Worm (Caenorhabditis elegans): ENCODE results near the gene ckb-4.

ckb-4 gene

DNA sequence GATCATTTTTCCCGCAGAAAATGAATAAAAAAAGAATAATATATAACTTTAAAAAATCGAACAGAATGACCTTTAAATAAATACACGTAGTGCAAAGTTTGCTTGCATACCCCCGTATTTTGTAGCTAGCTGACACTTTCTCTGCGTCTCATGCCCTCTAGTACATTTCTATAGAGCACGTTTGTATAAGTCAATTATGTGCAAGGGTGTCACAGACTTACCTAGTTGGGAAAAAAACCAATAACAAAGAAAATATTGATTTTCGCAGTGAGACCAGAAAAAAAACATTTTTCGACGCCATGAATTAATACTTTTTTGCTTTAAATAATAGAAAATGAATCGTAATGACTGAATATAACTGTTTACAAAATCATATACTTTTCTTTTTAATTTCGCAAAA lies at the start of gene ckb-4:
Gene ckb-4, minus strand, starts transcription at position 140 of the 400 bp plus-strand sequence.
- peak in 1 of 3 experiments; percentile 46 for TF ChIP-seq ceh-82 (tag; optimal IDR thresholded peaks at IDR 0.05)
- TF ChIP-seq dpl-1 (GFP tag; optimal IDR thresholded peaks at IDR 0.05), result peak; percentile 9 to 69 (median 29)
- TF ChIP-seq unc-86 (tag; optimal IDR thresholded peaks at IDR 0.05), result no peak
- TF ChIP-seq lin-39 (tag; optimal IDR thresholded peaks at IDR 0.05), result no peak
- TF ChIP-seq nhr-90 (tag; optimal IDR thresholded peaks at IDR 0.05; ENCODE audit: poor library complexity), result no peak
- TF ChIP-seq nhr-19 (GFP tag; conservative IDR thresholded peaks at IDR 0.05), result no peak
- no peak for TF ChIP-seq snu-23 (GFP tag; optimal IDR thresholded peaks at IDR 0.05)
- peak; percentile 11 for TF ChIP-seq skn-1 (tag; optimal IDR thresholded peaks at IDR 0.05)
- no peak for TF ChIP-seq mdl-1 (tag; optimal IDR thresholded peaks at IDR 0.05)
- no peak for TF ChIP-seq C04F5.9 (tag; optimal IDR thresholded peaks at IDR 0.05)
- TF ChIP-seq lin-35 (GFP tag; optimal IDR thresholded peaks at IDR 0.05), result peak; percentile 48 to 66
- no peak for TF ChIP-seq egl-13 (tag; optimal IDR thresholded peaks at IDR 0.05)
- TF ChIP-seq sptf-1 (tag; optimal IDR thresholded peaks at IDR 0.05), result no peak
- peak; percentile 26 for TF ChIP-seq xbp-1 (tag; optimal IDR thresholded peaks at IDR 0.05)
- TF ChIP-seq hlh-17 (GFP tag; optimal IDR thresholded peaks at IDR 0.05; ENCODE audit: borderline replicate concordance), result no peak
- no peak for TF ChIP-seq pax-3 (tag; optimal IDR thresholded peaks at IDR 0.05)
- TF ChIP-seq unc-130 (tag; optimal IDR thresholded peaks at IDR 0.05), result no peak
- TF ChIP-seq isw-1 (GFP tag; IDR thresholded peaks at IDR 0.05), result no peak
- TF ChIP-seq tbx-2 (tag; optimal IDR thresholded peaks at IDR 0.05), result no peak
- TF ChIP-seq grh-1 (GFP tag; IDR thresholded peaks at IDR 0.05), result no peak
- no peak for TF ChIP-seq ceh-88 (GFP tag; IDR thresholded peaks at IDR 0.05)
- no peak for TF ChIP-seq Y116A8C.19 (tag; optimal IDR thresholded peaks at IDR 0.05; ENCODE audit: borderline replicate concordance)
- no peak for TF ChIP-seq ztf-11 (tag; optimal IDR thresholded peaks at IDR 0.05)
- TF ChIP-seq unc-98 (GFP tag; IDR thresholded peaks at IDR 0.05), result no peak
- no peak for TF ChIP-seq fkh-10 (GFP tag; optimal IDR thresholded peaks at IDR 0.05)
- TF ChIP-seq nhr-12 (tag; optimal IDR thresholded peaks at IDR 0.05), result no peak
- TF ChIP-seq C34B4.2 (tag; optimal IDR thresholded peaks at IDR 0.05), result no peak
- no peak for TF ChIP-seq elt-3 (tag; optimal IDR thresholded peaks at IDR 0.05)
- no peak for TF ChIP-seq fkh-8 (tag; optimal IDR thresholded peaks at IDR 0.05)
- TF ChIP-seq nhr-47 (tag; optimal IDR thresholded peaks at IDR 0.05), result no peak
- TF ChIP-seq C16A3.4 (tag; optimal IDR thresholded peaks at IDR 0.05), result peak; percentile 30
- no peak for TF ChIP-seq nhr-84 (tag; optimal IDR thresholded peaks at IDR 0.05)
- TF ChIP-seq ztf-4 (tag; optimal IDR thresholded peaks at IDR 0.05), result no peak
- no peak for TF ChIP-seq snpc-4 (tag; optimal IDR thresholded peaks at IDR 0.05)
- no peak for TF ChIP-seq sup-37 (GFP tag; optimal IDR thresholded peaks at IDR 0.05)
- peak; percentile 5 for TF ChIP-seq rnt-1 (tag; optimal IDR thresholded peaks at IDR 0.05)
- TF ChIP-seq mab-9 (GFP tag; IDR thresholded peaks at IDR 0.05), result no peak
- TF ChIP-seq sox-4 (tag; optimal IDR thresholded peaks at IDR 0.05), result no peak
- TF ChIP-seq ceh-8 (GFP tag; optimal IDR thresholded peaks at IDR 0.05), result no peak
- peak; percentile 15 for TF ChIP-seq nhr-77 (tag; optimal IDR thresholded peaks at IDR 0.05)
- no peak for TF ChIP-seq pqm-1 (tag; optimal IDR thresholded peaks at IDR 0.05)
- no peak for TF ChIP-seq nhr-11 (tag; optimal IDR thresholded peaks at IDR 0.05)
- TF ChIP-seq zag-1 (tag; optimal IDR thresholded peaks at IDR 0.05), result no peak
- TF ChIP-seq nhr-20 (tag; optimal IDR thresholded peaks at IDR 0.05), result peak; percentile 42
- TF ChIP-seq nhr-237 (tag; optimal IDR thresholded peaks at IDR 0.05), result no peak
- no peak for TF ChIP-seq fkh-4 (tag; optimal IDR thresholded peaks at IDR 0.05; ENCODE audit: borderline replicate concordance)
- TF ChIP-seq nhr-76 (tag; optimal IDR thresholded peaks at IDR 0.05), result no peak
- no peak for TF ChIP-seq alr-1 (tag; optimal IDR thresholded peaks at IDR 0.05; ENCODE audit: borderline replicate concordance)
- peak; percentile 16 for TF ChIP-seq blmp-1 (tag; optimal IDR thresholded peaks at IDR 0.05)
- peak; percentile 41 for TF ChIP-seq lin-15B (tag; optimal IDR thresholded peaks at IDR 0.05)
- peak; percentile 11 for TF ChIP-seq vab-15 (tag; optimal IDR thresholded peaks at IDR 0.05)
- peak; percentile 59 to 70 for TF ChIP-seq efl-1 (optimal IDR thresholded peaks at IDR 0.05)
- TF ChIP-seq efl-1 (GFP tag; optimal IDR thresholded peaks at IDR 0.05 in 1 of 2), result peak; percentile 54 to 85
- no peak for TF ChIP-seq swsn-7 (tag; optimal IDR thresholded peaks at IDR 0.05)

Measured in whole organism, L1 larva.